Worm (Caenorhabditis elegans) whole organism, early embryonic: ENCODE data around the gene Y32B12C.1.

Source experiments
- B0310.2 ChIP-seq: sonication (generic microtip); optimal IDR thresholded peaks from 2 replicates; lab custom pipeline; 2016; ENCODE audit warnings: mild to moderate bottlenecking, missing genetic modification characterization, missing compliant biosample characterization
- F13C5.2 ChIP-seq: sonication (generic microtip); optimal IDR thresholded peaks from 2 replicates; lab custom pipeline; 2017; ENCODE audit warnings: mild to moderate bottlenecking, missing genetic modification characterization, inconsistent platforms, missing compliant biosample characterization
- aly-1 ChIP-seq: sonication (generic microtip); optimal IDR thresholded peaks from 2 replicates; lab custom pipeline; 2016; ENCODE audit warnings: missing genetic modification characterization, missing compliant biosample characterization
- ama-1 ChIP-seq: fragments of 150-350 bp; optimal IDR thresholded peaks from 2 replicates; lab custom pipeline; 2014
- ceh-13 ChIP-seq: fragments of 200-800 bp; sonication (Bioruptor generic); optimal IDR thresholded peaks from 2 replicates; lab custom pipeline; 2018; ENCODE audit warnings: mild to moderate bottlenecking, missing genetic modification characterization, missing compliant biosample characterization
- ceh-36 ChIP-seq: sonication (generic microtip); optimal IDR thresholded peaks from 2 replicates; lab custom pipeline; 2016; ENCODE audit warnings: missing genetic modification characterization, inconsistent platforms, missing compliant biosample characterization
- ets-7 ChIP-seq: sonication (generic microtip); optimal IDR thresholded peaks from 2 replicates; lab custom pipeline; 2016; ENCODE audit warnings: missing genotype, missing genetic modification characterization, missing compliant biosample characterization
- flt-1 ChIP-seq: fragments of 200-800 bp; sonication (Bioruptor generic); IDR thresholded peaks from 2 replicates; pipeline ENCODE4 v1.3.6; 2022; ENCODE audit warnings: missing genetic modification characterization, missing compliant biosample characterization
- hmbx-1 ChIP-seq: sonication (generic microtip); optimal IDR thresholded peaks from 2 replicates; lab custom pipeline; 2016; ENCODE audit warnings: mild to moderate bottlenecking, missing genetic modification characterization, missing compliant biosample characterization
- hmg-4 ChIP-seq: fragments of 200-800 bp; sonication (Bioruptor generic); optimal IDR thresholded peaks from 2 replicates; lab custom pipeline; 2018; ENCODE audit warnings: mild to moderate bottlenecking, missing genetic modification characterization, missing compliant biosample characterization
- hnd-1 ChIP-seq: sonication (generic microtip); optimal IDR thresholded peaks from 2 replicates; lab custom pipeline; 2016; ENCODE audit warnings: missing genetic modification characterization, missing compliant biosample characterization
- pes-1 ChIP-seq: fragments of 200-800 bp; sonication (Bioruptor generic); IDR thresholded peaks from 2 replicates; pipeline ENCODE4 v1.3.6; 2022; ENCODE audit warnings: missing genetic modification reagents, missing genetic modification characterization, missing compliant biosample characterization
- scrt-1 ChIP-seq: fragments of 200-800 bp; sonication (Bioruptor generic); IDR thresholded peaks from 2 replicates; pipeline ENCODE4 v1.3.6; 2022; ENCODE audit warnings: missing genetic modification characterization, missing compliant biosample characterization
- sea-1 ChIP-seq: fragments of 200-800 bp; sonication (Bioruptor generic); conservative IDR thresholded peaks from 2 replicates; pipeline ENCODE4 v1.3.6; 2022; ENCODE audit warnings: missing genetic modification characterization, missing compliant biosample characterization
- tbx-11 ChIP-seq: fragments of 200-800 bp; sonication (Bioruptor generic); IDR thresholded peaks from 2 replicates; pipeline ENCODE4 v1.3.6; 2022; ENCODE audit warnings: missing genetic modification characterization, missing compliant biosample characterization
- tbx-37 ChIP-seq: fragments of 200-800 bp; sonication (Bioruptor generic); conservative IDR thresholded peaks from 2 replicates; pipeline ENCODE4 v1.3.6; 2022; ENCODE audit warnings: missing genetic modification reagents, missing genetic modification characterization, missing compliant biosample characterization
- tra-4 ChIP-seq: sonication (generic microtip); optimal IDR thresholded peaks from 2 replicates; lab custom pipeline; 2017; ENCODE audit warnings: missing genetic modification characterization, missing compliant biosample characterization

Gene Y32B12C.1

DNA sequence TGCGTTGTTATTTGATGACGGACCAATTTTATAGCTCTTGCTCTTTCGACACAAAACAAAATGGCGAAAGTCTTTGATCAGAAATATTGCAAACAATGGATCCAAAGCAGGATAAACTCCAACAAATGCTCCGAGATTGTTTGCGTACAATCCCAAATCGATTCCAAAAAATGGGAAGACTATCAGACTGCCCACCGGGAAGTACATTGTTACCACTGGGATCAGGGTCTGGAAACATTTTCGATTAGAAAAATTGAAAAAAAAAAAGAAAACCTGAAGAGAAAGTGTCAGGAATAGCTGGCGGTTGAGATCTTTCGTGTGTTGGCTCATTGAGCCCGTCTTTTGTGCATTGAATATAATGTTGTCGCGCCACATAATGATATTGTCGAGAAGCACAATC is 25.4 kb upstream of the Y32B12C.1 start:
- TF ChIP-seq tbx-11 (GFP tag; lab: Robert Waterston, UW): no peak
- no peak for TF ChIP-seq flt-1 (GFP tag; lab: Robert Waterston, UW)
- TF ChIP-seq pes-1 (GFP tag; lab: Robert Waterston, UW): no peak
- TF ChIP-seq hnd-1 (tag; lab: Kevin White, UChicago): no peak
- TF ChIP-seq B0310.2 (tag; lab: Kevin White, UChicago): no peak
- TF ChIP-seq scrt-1 (GFP tag; lab: Robert Waterston, UW): no peak
- no peak for TF ChIP-seq sea-1
- TF ChIP-seq hmbx-1 (tag; lab: Kevin White, UChicago): no peak
- no peak for TF ChIP-seq ets-7 (tag; lab: Kevin White, UChicago)
- TF ChIP-seq tra-4: no peak
- no peak for TF ChIP-seq tbx-37 (GFP tag; lab: Robert Waterston, UW)
- no peak for TF ChIP-seq ama-1 (lab: Kevin White, UChicago)
- no peak for TF ChIP-seq ceh-36
- no peak for TF ChIP-seq F13C5.2 (tag; lab: Kevin White, UChicago)
- TF ChIP-seq aly-1 (tag; lab: Kevin White, UChicago): no peak
- no peak for TF ChIP-seq hmg-4 (GFP tag; lab: Kevin White, UChicago)
- TF ChIP-seq ceh-13: no peak

- TF ChIP-seq F13C5.2 (tag; lab: Kevin White, UChicago): no peak
- no peak for TF ChIP-seq B0310.2 (tag; lab: Kevin White, UChicago)
- TF ChIP-seq ama-1 (lab: Kevin White, UChicago): no peak
- TF ChIP-seq hmg-4 (GFP tag; lab: Kevin White, UChicago): no peak
- TF ChIP-seq ceh-36: no peak
- TF ChIP-seq hnd-1 (tag; lab: Kevin White, UChicago): no peak
- no peak for TF ChIP-seq aly-1 (tag; lab: Kevin White, UChicago)
- TF ChIP-seq scrt-1 (GFP tag; lab: Robert Waterston, UW): no peak
- no peak for TF ChIP-seq tra-4
- no peak for TF ChIP-seq ets-7 (tag; lab: Kevin White, UChicago)
- no peak for TF ChIP-seq pes-1 (GFP tag; lab: Robert Waterston, UW)
- no peak for TF ChIP-seq sea-1
- TF ChIP-seq tbx-11 (GFP tag; lab: Robert Waterston, UW): no peak
- no peak for TF ChIP-seq ceh-13
- TF ChIP-seq flt-1 (GFP tag; lab: Robert Waterston, UW): no peak
- TF ChIP-seq hmbx-1 (tag; lab: Kevin White, UChicago): no peak
- TF ChIP-seq tbx-37 (GFP tag; lab: Robert Waterston, UW): no peak
Observed at ce11 chrV:16582973-16583372, 23.4 kb upstream of the Y32B12C.1 start, which contains the start of gene str-150. str-150 (plus strand) TSS chrV:16583273.

ce11 chrV:16588428-16588827 is 18.0 kb upstream of the Y32B12C.1 start, which contains the start of gene srw-73:
srw-73 (minus strand) TSS chrV:16588528.
- TF ChIP-seq sea-1 (no peak), hmbx-1 (tag; lab: Kevin White, UChicago) (no peak), tra-4 (no peak), hmg-4 (GFP tag; lab: Kevin White, UChicago) (no peak), ceh-36 (no peak), ceh-13 (no peak), flt-1 (GFP tag; lab: Robert Waterston, UW) (no peak), hnd-1 (tag; lab: Kevin White, UChicago) (no peak), tbx-11 (GFP tag; lab: Robert Waterston, UW) (no peak), scrt-1 (GFP tag; lab: Robert Waterston, UW) (no peak), F13C5.2 (tag; lab: Kevin White, UChicago) (no peak), aly-1 (tag; lab: Kevin White, UChicago) (no peak), B0310.2 (tag; lab: Kevin White, UChicago) (no peak), ama-1 (lab: Kevin White, UChicago) (no peak), tbx-37 (GFP tag; lab: Robert Waterston, UW) (no peak), ets-7 (tag; lab: Kevin White, UChicago) (no peak)

DNA sequence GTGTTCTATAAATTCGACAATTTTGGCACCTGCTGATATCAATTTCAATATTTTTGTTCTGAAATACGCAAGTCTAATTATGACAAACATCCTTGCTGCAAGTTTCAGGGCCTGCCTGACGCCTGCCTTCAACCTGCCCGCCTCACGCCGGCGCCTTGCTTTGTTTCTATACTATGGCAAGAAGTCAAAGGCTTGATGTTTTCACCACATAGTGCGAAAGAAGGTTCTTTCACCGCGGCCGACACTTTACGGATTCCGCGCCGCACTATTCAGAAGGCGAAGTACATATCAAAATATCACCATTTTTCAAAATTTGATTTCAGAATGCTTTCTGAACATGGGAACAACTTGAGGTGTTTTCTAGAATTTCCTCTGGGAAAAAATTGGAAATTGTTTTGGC is 16.9 kb upstream of the Y32B12C.1 start:
- no peak for TF ChIP-seq ceh-36
- no peak for TF ChIP-seq tra-4
- no peak for TF ChIP-seq pes-1 (GFP tag; lab: Robert Waterston, UW)
- TF ChIP-seq ceh-13: no peak
- TF ChIP-seq B0310.2 (tag; lab: Kevin White, UChicago): no peak
- TF ChIP-seq flt-1 (GFP tag; lab: Robert Waterston, UW): no peak
- TF ChIP-seq aly-1 (tag; lab: Kevin White, UChicago): no peak
- no peak for TF ChIP-seq tbx-37 (GFP tag; lab: Robert Waterston, UW)
- no peak for TF ChIP-seq hmg-4 (GFP tag; lab: Kevin White, UChicago)
- no peak for TF ChIP-seq tbx-11 (GFP tag; lab: Robert Waterston, UW)

- TF ChIP-seq ceh-36: peak; percentile 38
- peak; percentile 76 for TF ChIP-seq flt-1 (GFP tag; lab: Robert Waterston, UW)
- peak; percentile 80 for TF ChIP-seq pes-1 (GFP tag; lab: Robert Waterston, UW)
- peak; percentile 71 for TF ChIP-seq F13C5.2 (tag; lab: Kevin White, UChicago)
- no peak for TF ChIP-seq ama-1 (lab: Kevin White, UChicago)
- TF ChIP-seq hmg-4 (GFP tag; lab: Kevin White, UChicago): peak; percentile 67
- peak; percentile 8 for TF ChIP-seq hmbx-1 (tag; lab: Kevin White, UChicago)
- TF ChIP-seq tra-4: peak; percentile 41
- TF ChIP-seq aly-1 (tag; lab: Kevin White, UChicago): peak; percentile 61
- peak; percentile 59; the same call in 1 of the 2 replicates for TF ChIP-seq sea-1
- TF ChIP-seq scrt-1 (GFP tag; lab: Robert Waterston, UW): peak; percentile 79
- TF ChIP-seq hnd-1 (tag; lab: Kevin White, UChicago): peak; percentile 31
- TF ChIP-seq B0310.2 (tag; lab: Kevin White, UChicago): peak; percentile 56
- 0 out of 2 replicates have a peak, but pooled peaks have one; percentile 43 for TF ChIP-seq tbx-37 (GFP tag; lab: Robert Waterston, UW)
- TF ChIP-seq ceh-13: peak; percentile 11
- TF ChIP-seq ets-7 (tag; lab: Kevin White, UChicago): peak; percentile 45
- peak; percentile 65 for TF ChIP-seq tbx-11 (GFP tag; lab: Robert Waterston, UW)
Observed at ce11 chrV:16591992-16592798, 14.2 kb upstream of the Y32B12C.1 start, which contains the start of gene srh-269. srh-269 (minus strand) TSS chrV:16592042.
